Fruit fly (Drosophila melanogaster) whole organism, embryonic: ENCODE results near the gene numb.

Source experiments
- Awh ChIP-seq: fragments of 200-800 bp; sonication (Bioruptor generic); IDR thresholded peaks from 2 replicates; pipeline ENCODE4, ENCODE4 v1.3.6; 2022; ENCODE audit warnings: missing biosample characterization, missing genetic modification characterization
- CG11560 ChIP-seq: fragments of 200-800 bp; sonication (Bioruptor generic); IDR thresholded peaks from 3 replicates; pipeline ENCODE4 v1.3.6; 2022; ENCODE audit warnings: missing biosample characterization, missing genetic modification characterization
- CG12659 ChIP-seq: fragments of 200-800 bp; sonication (Bioruptor generic); optimal IDR thresholded peaks from 3 replicates; lab custom pipeline; 2017; ENCODE audit warnings: mild to moderate bottlenecking, missing biosample characterization, missing genetic modification reagents, missing genetic modification characterization
- CG14050 ChIP-seq: fragments of 200-800 bp; sonication (Bioruptor generic); IDR thresholded peaks from 3 replicates; pipeline ENCODE4 v1.3.6; 2022; ENCODE audit warnings: missing biosample characterization, missing genetic modification characterization
- CG14441 ChIP-seq: fragments of 200-800 bp; sonication (Bioruptor generic); IDR thresholded peaks from 2 replicates; pipeline ENCODE4 v1.3.6; 2022; ENCODE audit warnings: missing biosample characterization, missing genetic modification characterization
- CG15269 ChIP-seq: fragments of 200-800 bp; sonication (Bioruptor generic); optimal IDR thresholded peaks from 2 replicates; lab custom pipeline; 2018; ENCODE audit warnings: missing biosample characterization, mild to moderate bottlenecking, missing genetic modification characterization, moderate library complexity
- CG17359 ChIP-seq: fragments of 200-800 bp; sonication (Bioruptor generic); optimal IDR thresholded peaks from 3 replicates; lab custom pipeline; 2018; ENCODE audit warnings: missing biosample characterization, mild to moderate bottlenecking, missing genetic modification characterization, moderate library complexity
- CG17612 ChIP-seq: fragments of 200-800 bp; sonication (Bioruptor generic); IDR thresholded peaks from 2 replicates; pipeline ENCODE4 v1.3.6; 2022; ENCODE audit warnings: missing biosample characterization, missing genetic modification characterization
- CG2116 ChIP-seq: fragments of 200-800 bp; sonication (Bioruptor generic); optimal IDR thresholded peaks from 3 replicates; lab custom pipeline; 2018; ENCODE audit warnings: missing biosample characterization, mild to moderate bottlenecking, missing genetic modification characterization
- CG2129 ChIP-seq: fragments of 200-800 bp; sonication (Bioruptor generic); IDR thresholded peaks from 2 replicates; pipeline ENCODE4 v1.3.6; 2022; ENCODE audit warnings: missing biosample characterization, missing genetic modification characterization; ENCODE audit not compliant: partially characterized antibody
- CG32532 ChIP-seq: fragments of 200-800 bp; sonication (Bioruptor generic); IDR thresholded peaks from 2 replicates; pipeline ENCODE4 v1.3.6; 2022; ENCODE audit warnings: missing biosample characterization, missing genetic modification characterization
- CG3281 ChIP-seq: fragments of 200-800 bp; sonication (Bioruptor generic); optimal IDR thresholded peaks from 3 replicates; lab custom pipeline; 2017; ENCODE audit warnings: missing biosample characterization, mild to moderate bottlenecking, missing genetic modification characterization
- CG4424 ChIP-seq: fragments of 200-800 bp; sonication (Bioruptor generic); optimal IDR thresholded peaks from 3 replicates; lab custom pipeline; 2016; ENCODE audit warnings: missing biosample characterization, missing genetic modification characterization
- CG6254 ChIP-seq: fragments of 200-800 bp; sonication (Bioruptor generic); optimal IDR thresholded peaks from 3 replicates; lab custom pipeline; 2017; ENCODE audit warnings: mild to moderate bottlenecking, missing biosample characterization, missing genetic modification reagents, missing genetic modification characterization
- CG6765 ChIP-seq: fragments of 200-800 bp; sonication (Bioruptor generic); optimal IDR thresholded peaks from 3 replicates; lab custom pipeline; 2017; ENCODE audit warnings: missing biosample characterization, mild to moderate bottlenecking, missing genetic modification characterization
- D ChIP-seq, 2 experiments: fragments of 200-800 bp in 1 of 2; fragments of >200 bp in 1 of 2; sonication (Bioruptor generic) in 1 of 2; optimal IDR thresholded peaks; 2 replicates in 1 of 2; 3 replicates in 1 of 2; lab custom pipeline; 2017; ENCODE audit warnings: mild to moderate bottlenecking in 1 of 2, missing biosample characterization in 1 of 2, missing genetic modification characterization in 1 of 2, missing genetic modification reagents in 1 of 2
- Dfd ChIP-seq, 2 experiments: fragments of >200 bp; optimal IDR thresholded peaks; 2 replicates each; lab custom pipeline; 2017; ENCODE audit warnings: missing biosample characterization in 2 of 2, missing genetic modification characterization in 2 of 2
- Fer2 ChIP-seq: fragments of 200-800 bp; sonication (Bioruptor generic); optimal IDR thresholded peaks from 2 replicates; lab custom pipeline; 2018; ENCODE audit warnings: missing biosample characterization, mild to moderate bottlenecking, missing genetic modification characterization, moderate library complexity
- Fer3 ChIP-seq: fragments of 200-800 bp; sonication (Bioruptor generic); optimal IDR thresholded peaks from 2 replicates; lab custom pipeline; 2018; ENCODE audit warnings: missing biosample characterization, mild to moderate bottlenecking, missing genetic modification characterization, moderate library complexity
- H15 ChIP-seq: fragments of 200-800 bp; sonication (Bioruptor generic); IDR thresholded peaks from 3 replicates; pipeline ENCODE4 v1.3.6; 2022; ENCODE audit warnings: missing biosample characterization, missing genetic modification characterization
- Hr51 ChIP-seq, 2 experiments: fragments of 200-800 bp; sonication (Bioruptor generic); optimal IDR thresholded peaks; 2 replicates in 1 of 2; 3 replicates in 1 of 2; lab custom pipeline; 2016 to 2018; ENCODE audit warnings: missing biosample characterization in 2 of 2, missing genetic modification characterization in 2 of 2, mild to moderate bottlenecking in 1 of 2, moderate library complexity in 1 of 2
- Lim3 ChIP-seq: fragments of 200-800 bp; sonication (Bioruptor generic); IDR thresholded peaks from 2 replicates; pipeline ENCODE4 v1.3.6; 2022; ENCODE audit warnings: missing biosample characterization, missing genetic modification characterization
- Mad ChIP-seq: fragments of 200-800 bp; sonication (Bioruptor generic); optimal IDR thresholded peaks from 2 replicates; lab custom pipeline; 2016; ENCODE audit warnings: missing biosample characterization, missing genetic modification characterization
- Max ChIP-seq: fragments of 200-800 bp; sonication (Bioruptor generic); optimal IDR thresholded peaks from 2 replicates; lab custom pipeline; 2016; ENCODE audit warnings: missing biosample characterization, mild to moderate bottlenecking, missing genetic modification characterization
- Neu2 ChIP-seq: fragments of 200-800 bp; sonication (Bioruptor generic); optimal IDR thresholded peaks from 3 replicates; lab custom pipeline; 2016; ENCODE audit warnings: missing biosample characterization, missing genetic modification characterization, borderline replicate concordance
- Oaz ChIP-seq: fragments of 200-800 bp; sonication (Bioruptor generic); IDR thresholded peaks from 2 replicates; pipeline ENCODE4 v1.3.6; 2022; ENCODE audit warnings: missing biosample characterization, missing genetic modification characterization
- Sox102F ChIP-seq: fragments of 200-800 bp; sonication (Bioruptor generic); optimal IDR thresholded peaks from 2 replicates; lab custom pipeline; 2018; ENCODE audit warnings: missing biosample characterization, mild to moderate bottlenecking, missing genetic modification characterization, moderate library complexity
- Usf ChIP-seq: fragments of 200-800 bp; sonication (Bioruptor generic); optimal IDR thresholded peaks from 2 replicates; lab custom pipeline; 2017; ENCODE audit warnings: missing genotype, missing biosample characterization, missing genetic modification characterization
- YL-1 ChIP-seq: fragments of 200-800 bp; sonication (Bioruptor generic); optimal IDR thresholded peaks from 3 replicates; lab custom pipeline; 2017; ENCODE audit warnings: missing biosample characterization, mild to moderate bottlenecking, missing genetic modification characterization
- ap ChIP-seq: fragments of 200-800 bp; sonication (Bioruptor generic); IDR thresholded peaks from 2 replicates; pipeline ENCODE4 v1.3.6; 2022; ENCODE audit warnings: missing biosample characterization, missing genetic modification characterization
- ara ChIP-seq: fragments of 200-800 bp; sonication (Bioruptor generic); IDR thresholded peaks from 2 replicates; pipeline ENCODE4 v1.3.6; 2022; ENCODE audit warnings: missing biosample characterization, missing genetic modification characterization
- ase ChIP-seq: fragments of 200-800 bp; sonication (Bioruptor generic); IDR thresholded peaks from 3 replicates; pipeline ENCODE4 v1.3.6; 2022; ENCODE audit warnings: missing biosample characterization, missing genetic modification characterization
- ato ChIP-seq: fragments of 200-800 bp; sonication (Bioruptor generic); IDR thresholded peaks from 2 replicates; pipeline ENCODE4 v1.3.6; 2022; ENCODE audit warnings: missing biosample characterization, missing genetic modification characterization; ENCODE audit not compliant: partially characterized antibody
- croc ChIP-seq: fragments of 200-800 bp; sonication (Bioruptor generic); conservative IDR thresholded peaks from 3 replicates; pipeline ENCODE4 v1.3.6; 2022; ENCODE audit warnings: missing biosample characterization, missing genetic modification characterization
- emc ChIP-seq: fragments of 200-800 bp; sonication (Bioruptor generic); optimal IDR thresholded peaks from 2 replicates; lab custom pipeline; 2016; ENCODE audit warnings: missing biosample characterization, missing genetic modification characterization
- ems ChIP-seq: fragments of 200-800 bp; sonication (Bioruptor generic); optimal IDR thresholded peaks from 3 replicates; lab custom pipeline; 2016; ENCODE audit warnings: missing biosample characterization, missing genetic modification characterization
- ewg ChIP-seq: fragments of 200-800 bp; sonication (Bioruptor generic); optimal IDR thresholded peaks from 3 replicates; lab custom pipeline; 2017; ENCODE audit warnings: mild to moderate bottlenecking, missing biosample characterization, missing genetic modification reagents, missing genetic modification characterization
- gro ChIP-seq: fragments of 200-800 bp; sonication (Bioruptor generic); optimal IDR thresholded peaks from 2 replicates; lab custom pipeline; 2016; ENCODE audit warnings: missing biosample characterization, missing genetic modification characterization
- ind ChIP-seq: fragments of 200-800 bp; sonication (Bioruptor generic); optimal IDR thresholded peaks from 3 replicates; lab custom pipeline; 2016; ENCODE audit warnings: missing biosample characterization, missing genetic modification characterization
- insv ChIP-seq, 2 experiments: fragments of 200-800 bp; sonication (Bioruptor generic); optimal IDR thresholded peaks; 3 replicates each; lab custom pipeline; 2016 to 2018; ENCODE audit warnings: missing biosample characterization in 2 of 2, missing genetic modification characterization in 2 of 2
- kni ChIP-seq: fragments of 200-800 bp; sonication (Bioruptor generic); optimal IDR thresholded peaks from 3 replicates; lab custom pipeline; 2017; ENCODE audit warnings: mild to moderate bottlenecking, missing biosample characterization, missing genetic modification reagents, missing genetic modification characterization
- lilli ChIP-seq: fragments of 200-800 bp; sonication (Bioruptor generic); optimal IDR thresholded peaks from 3 replicates; lab custom pipeline; 2016; ENCODE audit warnings: missing biosample characterization, missing genetic modification characterization
- lola ChIP-seq, 3 experiments: fragments of >200 bp in 2 of 3; fragments of 200-800 bp in 1 of 3; sonication (Bioruptor generic) in 1 of 3; optimal IDR thresholded peaks; 2 replicates each; lab custom pipeline; 2017 to 2019; ENCODE audit warnings: missing biosample characterization in 3 of 3, missing genetic modification characterization in 3 of 3, mild to moderate bottlenecking in 1 of 3, moderate library complexity in 1 of 3
- slbo ChIP-seq: fragments of 200-800 bp; sonication (Bioruptor generic); IDR thresholded peaks from 2 replicates; pipeline ENCODE4 v1.3.6; 2022; ENCODE audit warnings: missing biosample characterization, missing genetic modification characterization
- toy ChIP-seq: fragments of 200-800 bp; sonication (Bioruptor generic); IDR thresholded peaks from 2 replicates; pipeline ENCODE4 v1.3.6; 2022; ENCODE audit warnings: missing biosample characterization, missing genetic modification characterization
- unc-4 ChIP-seq: fragments of 200-800 bp; sonication (Bioruptor generic); IDR thresholded peaks from 2 replicates; pipeline ENCODE4 v1.3.6; 2022; ENCODE audit warnings: missing biosample characterization, missing genetic modification characterization; ENCODE audit not compliant: partially characterized antibody
- zen ChIP-seq: fragments of 200-800 bp; sonication (Bioruptor generic); optimal IDR thresholded peaks from 3 replicates; lab custom pipeline; 2018; ENCODE audit warnings: missing biosample characterization, mild to moderate bottlenecking, missing genetic modification characterization, moderate library complexity
- zfh1 ChIP-seq: fragments of 200-800 bp; sonication (Bioruptor generic); IDR thresholded peaks from 3 replicates; pipeline ENCODE4 v1.3.6; 2022; ENCODE audit warnings: missing biosample characterization, missing genetic modification characterization

numb gene

dm6 chr2L:9493375-9494263 is 56.4 kb downstream of the numb start (continued):
- peak; percentile 39 for TF ChIP-seq Sox102F
- TF ChIP-seq zfh1 (GFP tag; lab: Robert Waterston, UW) = no peak
- TF ChIP-seq ara (GFP tag; lab: Robert Waterston, UW) = peak; percentile 30; the same call in 1 of the 2 replicates
- TF ChIP-seq zen = no peak
- no peak for TF ChIP-seq CG6254
- TF ChIP-seq CG14050 (GFP tag; lab: Robert Waterston, UW) = no peak
- TF ChIP-seq ato (GFP tag; lab: Robert Waterston, UW) = no peak
- peak; percentile 48; the same call in 1 of the 2 replicates for TF ChIP-seq slbo (GFP tag; lab: Robert Waterston, UW)
- no peak for TF ChIP-seq Mad (GFP tag; lab: Kevin White, UChicago)
- TF ChIP-seq CG4424 (GFP tag; lab: Kevin White, UChicago) = no peak
- TF ChIP-seq unc-4 = no peak
- TF ChIP-seq Fer3 (tag; lab: Kevin White, UChicago) = peak; percentile 62
- no peak for TF ChIP-seq toy (GFP tag; lab: Robert Waterston, UW)
- no peak for TF ChIP-seq ems (GFP tag; lab: Kevin White, UChicago)
- no peak for TF ChIP-seq Usf
- no peak for TF ChIP-seq ap (GFP tag; lab: Robert Waterston, UW)
- TF ChIP-seq gro (GFP tag; lab: Kevin White, UChicago) = no peak
- peak in 1 of 3 experiments; percentile 19 for TF ChIP-seq lola (GFP tag; optimal IDR thresholded peaks at IDR 0.05; lab: Kevin White, UChicago)
- peak; percentile 54 for TF ChIP-seq ind (GFP tag; lab: Kevin White, UChicago)
- TF ChIP-seq Lim3 (GFP tag; lab: Robert Waterston, UW) = no peak
- TF ChIP-seq Max = no peak
- TF ChIP-seq CG15269 (tag; lab: Kevin White, UChicago) = peak; percentile 46
- no peak for TF ChIP-seq Awh (GFP tag; lab: Robert Waterston, UW)
- no peak for TF ChIP-seq Neu2 (GFP tag; lab: Kevin White, UChicago)
- no peak for TF ChIP-seq CG17612 (GFP tag; lab: Robert Waterston, UW)
- no peak for TF ChIP-seq croc
- TF ChIP-seq CG12659 (GFP tag; lab: Kevin White, UChicago) = peak; percentile 15
- TF ChIP-seq CG32532 (GFP tag; lab: Robert Waterston, UW) = peak; percentile 73; the same call in 1 of the 2 replicates
- TF ChIP-seq Dfd (GFP tag; optimal IDR thresholded peaks at IDR 0.05; lab: Kevin White, UChicago) = no peak
- no peak for TF ChIP-seq H15 (GFP tag; lab: Robert Waterston, UW)
- peak in 1 of 2 experiments; percentile 63 for TF ChIP-seq Hr51 (GFP tag; optimal IDR thresholded peaks at IDR 0.05; lab: Kevin White, UChicago)
- no peak for TF ChIP-seq D (optimal IDR thresholded peaks at IDR 0.05; lab: Kevin White, UChicago)
- no peak for TF ChIP-seq D (GFP tag; optimal IDR thresholded peaks at IDR 0.05; lab: Kevin White, UChicago)
- peak; percentile 21 for TF ChIP-seq lilli (GFP tag; lab: Kevin White, UChicago)
- TF ChIP-seq insv (GFP tag; optimal IDR thresholded peaks at IDR 0.05; lab: Kevin White, UChicago) = peak in 1 of 2 experiments; percentile 81
- TF ChIP-seq CG3281 (GFP tag; lab: Kevin White, UChicago) = peak; percentile 60
- TF ChIP-seq ewg = peak; percentile 18
- no peak for TF ChIP-seq CG11560 (tag; lab: Robert Waterston, UW)
- peak; percentile 16 for TF ChIP-seq Fer2 (tag; lab: Kevin White, UChicago)
- TF ChIP-seq CG14441 (GFP tag; lab: Robert Waterston, UW) = 0 out of 2 replicates have a peak, but pooled peaks have one; percentile 19
- TF ChIP-seq CG17359 (tag; lab: Kevin White, UChicago) = peak; percentile 65
- no peak for TF ChIP-seq CG2129 (GFP tag; lab: Robert Waterston, UW)
- TF ChIP-seq emc = no peak
- TF ChIP-seq CG2116 (GFP tag; lab: Kevin White, UChicago) = no peak
- no peak for TF ChIP-seq kni
- no peak for TF ChIP-seq CG6765 (GFP tag; lab: Kevin White, UChicago)
- peak; percentile 44; the same call in 1 of the 2 replicates for TF ChIP-seq Oaz
- TF ChIP-seq YL-1 (GFP tag; lab: Kevin White, UChicago) = no peak
- TF ChIP-seq ase (GFP tag; lab: Robert Waterston, UW) = no peak
